Worm (Caenorhabditis elegans): Measurements from ENCODE around the gene orc-1.

DNA sequence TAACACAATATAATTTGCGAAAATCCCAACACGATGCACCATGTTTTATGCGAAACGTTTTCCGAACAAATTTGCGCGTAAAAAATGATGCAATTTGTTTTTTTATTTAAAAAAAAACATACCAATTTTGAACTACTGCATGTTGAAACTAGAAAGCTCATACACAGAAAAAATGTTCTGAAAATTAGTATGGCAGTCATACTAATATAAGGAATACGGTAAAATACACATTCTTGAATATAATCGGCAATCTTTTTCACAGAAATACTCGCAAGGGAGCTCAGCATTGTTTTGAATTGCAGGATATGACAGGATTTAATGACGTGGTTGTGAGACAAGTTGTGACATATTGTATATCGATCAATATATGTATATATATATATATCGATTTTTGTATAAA lies 36.0 kb downstream of the orc-1 start, which contains the start of gene Y39A1A.16:
- TF ChIP-seq ZK546.5 (tag; optimal IDR thresholded peaks at IDR 0.05) (no peak), nhr-237 (tag; optimal IDR thresholded peaks at IDR 0.05) (no peak), fos-1 (tag; optimal IDR thresholded peaks at IDR 0.05) (no peak), daf-12 (tag; optimal IDR thresholded peaks at IDR 0.05) (no peak)
